Fruit fly (Drosophila melanogaster) whole organism, pupa: ENCODE data around the gene CG33923.

Experiments
- CG10348 ChIP-seq: fragments of 200-800 bp; sonication (Bioruptor generic); IDR thresholded peaks from 2 replicates; pipeline ENCODE4 v1.3.6; 2022; ENCODE audit warnings: missing biosample characterization, missing genetic modification characterization
- CG12605 ChIP-seq: fragments of 200-800 bp; sonication (Bioruptor generic); IDR thresholded peaks from 2 replicates; pipeline ENCODE4 v1.3.6; 2022; ENCODE audit warnings: missing biosample characterization, missing genetic modification characterization
- CG13204 ChIP-seq: fragments of 200-800 bp; sonication (Bioruptor generic); optimal IDR thresholded peaks from 2 replicates; lab custom pipeline; 2018; ENCODE audit warnings: missing biosample characterization, mild to moderate bottlenecking, missing genetic modification characterization, moderate library complexity
- CG14655 ChIP-seq: fragments of 200-800 bp; sonication (Bioruptor generic); optimal IDR thresholded peaks from 3 replicates; lab custom pipeline; 2017; ENCODE audit warnings: mild to moderate bottlenecking, missing biosample characterization, missing genetic modification reagents, missing genetic modification characterization
- CG15710 ChIP-seq: fragments of 200-800 bp; sonication (Bioruptor generic); optimal IDR thresholded peaks from 2 replicates; lab custom pipeline; 2018; ENCODE audit warnings: missing biosample characterization, mild to moderate bottlenecking, missing genetic modification characterization, moderate library complexity
- CG17806 ChIP-seq: fragments of 200-800 bp; sonication (Bioruptor generic); optimal IDR thresholded peaks from 2 replicates; lab custom pipeline; 2018; ENCODE audit warnings: missing biosample characterization, mild to moderate bottlenecking, missing genetic modification characterization, moderate library complexity
- CG32121 ChIP-seq: fragments of 200-800 bp; sonication (Bioruptor generic); IDR thresholded peaks from 2 replicates; pipeline ENCODE4 v1.3.6; 2022; ENCODE audit warnings: missing biosample characterization, missing genetic modification characterization
- CG34367 ChIP-seq: fragments of 200-800 bp; sonication (Bioruptor generic); optimal IDR thresholded peaks from 2 replicates; lab custom pipeline; 2018; ENCODE audit warnings: missing biosample characterization, mild to moderate bottlenecking, missing genetic modification characterization
- CG4496 ChIP-seq: fragments of 200-800 bp; sonication (Bioruptor generic); IDR thresholded peaks from 3 replicates; pipeline ENCODE4 v1.3.6; 2022; ENCODE audit warnings: missing biosample characterization, missing genetic modification characterization
- CG8159 ChIP-seq: fragments of 200-800 bp; sonication (Bioruptor generic); optimal IDR thresholded peaks from 3 replicates; lab custom pipeline; 2018; ENCODE audit warnings: missing biosample characterization, mild to moderate bottlenecking, missing genetic modification characterization, moderate library complexity
- CG8301 ChIP-seq: fragments of 200-800 bp; sonication (Bioruptor generic); optimal IDR thresholded peaks from 2 replicates; lab custom pipeline; 2018; ENCODE audit warnings: missing biosample characterization, mild to moderate bottlenecking, missing genetic modification characterization
- CG9948 ChIP-seq: fragments of 200-800 bp; sonication (Bioruptor generic); optimal IDR thresholded peaks from 2 replicates; lab custom pipeline; 2018; ENCODE audit warnings: missing biosample characterization, mild to moderate bottlenecking, missing genetic modification characterization, moderate library complexity
- D1 ChIP-seq: fragments of 200-800 bp; sonication (Bioruptor generic); optimal IDR thresholded peaks from 2 replicates; lab custom pipeline; 2018; ENCODE audit warnings: missing biosample characterization, mild to moderate bottlenecking, missing genetic modification characterization, moderate library complexity
- EcR ChIP-seq: fragments of 200-800 bp; sonication (Bioruptor generic); optimal IDR thresholded peaks from 3 replicates; lab custom pipeline; 2019; ENCODE audit warnings: missing biosample characterization, missing genetic modification characterization, mild to moderate bottlenecking, moderate library complexity, missing genetic modification reagents
- Ets98B ChIP-seq: fragments of 200-800 bp; sonication (Bioruptor generic); IDR thresholded peaks from 2 replicates; pipeline ENCODE4 v1.3.6; 2022; ENCODE audit warnings: missing biosample characterization, missing genetic modification characterization
- Pif1A ChIP-seq: fragments of 200-800 bp; sonication (Bioruptor generic); optimal IDR thresholded peaks from 3 replicates; lab custom pipeline; 2016; ENCODE audit warnings: missing biosample characterization, missing genetic modification characterization
- Pif1B ChIP-seq: fragments of 200-800 bp; sonication (Bioruptor generic); optimal IDR thresholded peaks from 3 replicates; lab custom pipeline; 2016; ENCODE audit warnings: missing biosample characterization, missing genetic modification characterization
- Snoo ChIP-seq: fragments of 200-800 bp; sonication (Bioruptor generic); optimal IDR thresholded peaks from 3 replicates; lab custom pipeline; 2017; ENCODE audit warnings: missing biosample characterization, mild to moderate bottlenecking, missing genetic modification characterization, inconsistent platforms
- fd96Ca ChIP-seq: fragments of 200-800 bp; sonication (Bioruptor generic); IDR thresholded peaks from 3 replicates; pipeline ENCODE4 v1.3.6; 2022; ENCODE audit warnings: missing biosample characterization, missing genetic modification characterization
- gl ChIP-seq: fragments of 200-800 bp; sonication (Bioruptor generic); optimal IDR thresholded peaks from 2 replicates; lab custom pipeline; 2018; ENCODE audit warnings: missing biosample characterization, mild to moderate bottlenecking, missing genetic modification characterization
- rn ChIP-seq: fragments of 200-800 bp; sonication (Bioruptor generic); IDR thresholded peaks from 2 replicates; pipeline ENCODE4 v1.3.6; 2022; ENCODE audit warnings: missing biosample characterization, missing genetic modification characterization

CG33923 gene

DNA sequence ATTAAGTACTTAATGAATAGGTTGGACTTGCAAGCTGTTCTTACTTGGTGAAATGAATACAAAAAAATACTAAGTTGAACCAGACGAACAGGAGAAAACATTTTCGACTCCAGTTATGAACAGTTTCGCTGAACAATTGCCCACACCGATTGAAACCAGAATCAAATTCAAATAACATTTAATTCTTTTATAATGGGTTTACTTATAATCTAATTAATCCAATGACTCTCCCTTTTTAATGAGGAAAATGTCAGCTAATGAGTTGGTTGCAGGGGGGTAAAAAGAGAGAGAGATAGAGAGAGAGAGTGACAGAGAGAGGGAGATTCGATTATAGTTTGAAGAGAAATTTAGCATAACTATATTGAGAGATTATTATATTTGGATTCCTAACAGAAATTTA, at the start of gene CG33923:
Gene CG33923 (minus strand): TSS at position 101 of the 400 bp plus-strand sequence.
- TF ChIP-seq CG32121 (GFP tag; lab: Robert Waterston, UW): no peak
- TF ChIP-seq Pif1A (GFP tag; lab: Kevin White, UChicago): no peak
- TF ChIP-seq rn: no peak
- TF ChIP-seq CG17806: no peak
- no peak for TF ChIP-seq D1 (tag; lab: Kevin White, UChicago)
- no peak for TF ChIP-seq CG9948
- no peak for TF ChIP-seq Ets98B
- no peak for TF ChIP-seq CG8301 (tag; lab: Kevin White, UChicago)
- TF ChIP-seq fd96Ca (GFP tag; lab: Robert Waterston, UW): no peak

DNA sequence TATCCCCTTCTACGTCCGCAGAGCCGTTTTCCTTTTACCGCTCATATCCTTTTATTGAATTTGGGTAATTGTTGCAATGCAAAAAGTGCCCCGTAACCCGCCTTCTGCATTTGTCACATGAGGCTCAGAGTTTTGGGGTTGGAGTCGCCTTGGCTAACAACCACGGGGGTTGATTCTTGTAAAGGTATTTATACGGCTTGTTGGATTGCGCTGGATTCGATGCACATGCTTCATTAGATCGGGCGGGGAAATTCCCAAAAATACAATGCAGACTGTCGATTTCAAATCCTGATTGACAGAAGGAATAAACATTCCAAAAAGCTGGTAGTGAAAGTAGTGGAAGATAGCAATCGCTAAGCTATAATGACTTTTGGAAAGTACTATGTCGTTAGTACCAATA, 48.4 kb upstream of the CG33923 start:
- TF ChIP-seq CG12605 (GFP tag; lab: Robert Waterston, UW): no peak

DNA sequence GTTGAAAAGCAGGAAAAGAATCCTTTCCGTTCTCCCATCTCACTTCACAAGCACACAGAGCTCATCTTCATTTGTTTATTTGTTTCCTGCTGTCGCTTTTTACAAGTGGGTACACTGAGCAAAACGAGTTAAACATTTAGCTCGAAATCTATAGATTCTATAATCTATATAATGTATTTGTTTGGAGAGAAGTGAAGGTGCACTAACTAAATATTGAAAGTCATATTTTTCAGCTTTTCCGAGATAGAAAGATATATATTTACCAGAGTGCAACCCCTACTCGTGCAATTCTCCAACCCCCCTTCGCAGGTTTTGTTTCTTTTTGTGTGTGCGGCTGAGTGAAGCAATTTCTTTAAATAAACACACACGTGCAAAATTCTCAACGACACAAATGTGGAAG, 45.9 kb upstream of the CG33923 start:
- TF ChIP-seq CG12605 (GFP tag; lab: Robert Waterston, UW) (0 out of 2 replicates have a peak, but pooled peaks have one; percentile 27), CG8159 (tag; lab: Kevin White, UChicago) (peak; percentile 56), Pif1A (GFP tag; lab: Kevin White, UChicago) (peak; percentile 63), Ets98B (0 out of 2 replicates have a peak, but pooled peaks have one; percentile 17), CG8301 (tag; lab: Kevin White, UChicago) (peak; percentile 63), gl (tag; lab: Kevin White, UChicago) (peak; percentile 16), CG17806 (peak; percentile 46), CG14655 (GFP tag; lab: Kevin White, UChicago) (peak; percentile 72), CG15710 (peak; percentile 56), CG9948 (peak; percentile 55), Pif1B (GFP tag; lab: Kevin White, UChicago) (peak; percentile 47), Snoo (tag; lab: Kevin White, UChicago) (no peak), CG10348 (no peak), CG32121 (GFP tag; lab: Robert Waterston, UW) (0 out of 2 replicates have a peak, but pooled peaks have one; percentile 17), D1 (tag; lab: Kevin White, UChicago) (no peak), EcR (no peak), rn (no peak), CG4496 (0 out of 3 replicates have a peak, but pooled peaks have one; percentile 28), CG13204 (GFP tag; lab: Kevin White, UChicago) (no peak), fd96Ca (GFP tag; lab: Robert Waterston, UW) (peak; percentile 57; the same call in 1 of the 3 replicates), CG34367 (tag; lab: Kevin White, UChicago) (peak; percentile 41)

DNA sequence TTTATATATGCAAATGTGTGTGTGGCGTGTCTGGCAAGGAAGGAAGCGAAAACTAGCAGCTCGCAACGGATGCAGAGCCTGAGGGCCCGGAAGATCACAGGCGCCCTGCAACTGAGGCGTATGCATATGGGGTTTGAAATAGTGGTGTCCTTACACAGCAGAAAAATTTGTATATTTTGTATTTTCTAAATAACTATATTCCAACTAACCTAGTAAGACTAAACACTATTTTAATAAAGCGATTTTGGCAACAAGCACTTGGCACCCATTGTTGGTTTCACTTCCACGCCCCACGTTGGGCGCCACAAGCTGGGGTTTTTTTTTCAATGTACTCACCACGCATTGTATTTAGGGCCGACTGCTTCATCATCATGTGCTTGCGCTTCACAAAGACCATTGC, 44.6 kb upstream of the CG33923 start:
- TF ChIP-seq rn: no peak
- no peak for TF ChIP-seq EcR
- no peak for TF ChIP-seq CG32121 (GFP tag; lab: Robert Waterston, UW)
- TF ChIP-seq CG15710: no peak
- TF ChIP-seq CG13204 (GFP tag; lab: Kevin White, UChicago): no peak
- no peak for TF ChIP-seq CG14655 (GFP tag; lab: Kevin White, UChicago)
- TF ChIP-seq gl (tag; lab: Kevin White, UChicago): no peak
- no peak for TF ChIP-seq CG34367 (tag; lab: Kevin White, UChicago)
- no peak for TF ChIP-seq Snoo (tag; lab: Kevin White, UChicago)
- TF ChIP-seq CG8159 (tag; lab: Kevin White, UChicago): no peak
- TF ChIP-seq Ets98B: no peak
- no peak for TF ChIP-seq CG17806
- no peak for TF ChIP-seq CG10348
- no peak for TF ChIP-seq CG4496
- no peak for TF ChIP-seq CG12605 (GFP tag; lab: Robert Waterston, UW)
- no peak for TF ChIP-seq CG8301 (tag; lab: Kevin White, UChicago)

DNA sequence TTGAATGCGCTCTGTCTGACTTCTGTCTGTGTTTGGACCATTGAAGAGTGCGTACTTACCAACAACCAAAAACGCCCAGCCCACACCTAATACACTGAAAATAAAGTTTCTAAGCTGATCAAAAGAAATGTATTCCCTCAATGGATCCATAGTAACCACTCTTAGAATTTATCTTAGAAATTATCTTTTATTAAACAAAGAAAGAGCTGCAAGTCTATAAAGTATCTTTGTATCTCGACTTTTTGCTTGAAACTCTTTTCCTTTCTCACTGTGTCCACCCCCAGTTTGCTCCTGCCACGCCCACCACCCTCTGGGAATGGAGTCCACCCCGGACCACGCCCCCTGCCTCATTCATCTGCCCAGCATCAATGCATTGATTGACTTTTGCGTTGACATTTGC, 35.7 kb upstream of the CG33923 start:
- TF ChIP-seq CG8159 (tag; lab: Kevin White, UChicago) (no peak), EcR (no peak), CG10348 (no peak), CG32121 (GFP tag; lab: Robert Waterston, UW) (no peak), CG9948 (no peak), CG12605 (GFP tag; lab: Robert Waterston, UW) (no peak), gl (tag; lab: Kevin White, UChicago) (no peak), CG17806 (no peak), Ets98B (no peak), CG8301 (tag; lab: Kevin White, UChicago) (no peak), Snoo (tag; lab: Kevin White, UChicago) (no peak), CG14655 (GFP tag; lab: Kevin White, UChicago) (no peak), Pif1B (GFP tag; lab: Kevin White, UChicago) (no peak), CG13204 (GFP tag; lab: Kevin White, UChicago) (no peak), rn (no peak)

DNA sequence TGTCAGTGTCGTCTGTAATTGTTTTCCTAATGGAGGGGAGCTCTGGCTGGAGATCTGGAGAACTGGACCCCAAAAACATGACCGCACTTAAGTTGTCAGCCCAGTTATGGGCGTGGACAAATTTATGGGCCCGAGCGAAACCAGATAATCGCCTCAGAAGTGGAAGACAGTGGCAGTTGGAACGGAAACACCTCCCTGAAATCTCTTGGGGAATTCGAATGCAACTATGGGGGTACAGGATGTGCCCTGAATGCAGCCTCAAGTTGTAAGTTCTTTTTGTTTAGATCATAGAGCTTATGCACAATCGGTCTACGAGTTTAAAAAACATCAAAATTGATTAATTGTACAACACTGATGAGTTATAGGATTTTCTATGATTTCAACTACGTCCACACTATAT, 25.8 kb upstream of the CG33923 start, which contains the start of gene CG14346:
Gene CG14346 (plus strand): TSS at position 301 of the 400 bp plus-strand sequence.
- TF ChIP-seq CG4496 (no peak), rn (no peak), Snoo (tag; lab: Kevin White, UChicago) (no peak), Ets98B (no peak), D1 (tag; lab: Kevin White, UChicago) (no peak), CG9948 (no peak), fd96Ca (GFP tag; lab: Robert Waterston, UW) (no peak)

DNA sequence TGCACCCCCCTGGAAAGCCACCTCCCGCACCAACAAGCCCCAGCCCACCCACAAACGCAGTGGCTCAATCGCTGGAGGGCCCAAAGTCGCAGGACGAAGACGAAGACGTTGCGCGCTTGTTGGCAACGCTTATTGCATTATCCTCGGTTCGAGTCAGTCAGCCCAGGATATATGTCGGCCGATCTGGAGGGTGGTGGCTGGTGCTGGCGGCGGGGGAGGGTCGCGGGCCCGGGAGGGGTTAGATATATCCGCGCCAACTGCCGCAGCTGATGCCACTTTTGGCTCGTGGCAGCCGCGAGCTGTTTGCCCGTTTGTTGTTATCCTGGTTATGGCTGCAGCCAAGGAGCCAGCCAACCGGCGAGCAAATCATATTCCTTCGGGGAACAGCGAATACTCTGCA, 23.1 kb upstream of the CG33923 start:
- TF ChIP-seq CG12605 (GFP tag; lab: Robert Waterston, UW): no peak
- no peak for TF ChIP-seq gl (tag; lab: Kevin White, UChicago)
- no peak for TF ChIP-seq CG34367 (tag; lab: Kevin White, UChicago)
- no peak for TF ChIP-seq CG13204 (GFP tag; lab: Kevin White, UChicago)
- no peak for TF ChIP-seq CG14655 (GFP tag; lab: Kevin White, UChicago)
- TF ChIP-seq EcR: no peak
- TF ChIP-seq CG15710: no peak
- no peak for TF ChIP-seq CG10348
- TF ChIP-seq CG4496: no peak
- TF ChIP-seq CG8159 (tag; lab: Kevin White, UChicago): no peak
- TF ChIP-seq CG9948: no peak
- TF ChIP-seq, all 21 proteins: peak for 0
